Fruit fly (Drosophila melanogaster) whole organism, adult: ENCODE results near the gene ND-75.

ENCODE experiments used
- CG11617 ChIP-seq: fragments of 200-800 bp; sonication (Bioruptor generic); optimal IDR thresholded peaks from 2 replicates; lab custom pipeline; 2017; ENCODE audit warnings: mild to moderate bottlenecking, missing biosample characterization, missing genetic modification reagents, missing genetic modification characterization
- CG12768 ChIP-seq: fragments of 200-800 bp; sonication (Bioruptor generic); optimal IDR thresholded peaks from 2 replicates; lab custom pipeline; 2017; ENCODE audit warnings: missing biosample characterization, missing genetic modification characterization, mild to moderate bottlenecking, moderate library complexity, missing genetic modification reagents
- CG14711 ChIP-seq: fragments of 200-800 bp; sonication (Bioruptor generic); optimal IDR thresholded peaks from 2 replicates; lab custom pipeline; 2018; ENCODE audit warnings: missing biosample characterization, mild to moderate bottlenecking, missing genetic modification characterization, moderate library complexity
- CG1620 ChIP-seq: fragments of 200-800 bp; sonication (Bioruptor generic); optimal IDR thresholded peaks from 2 replicates; lab custom pipeline; 2016; ENCODE audit warnings: missing biosample characterization, missing genetic modification characterization
- CG33017 ChIP-seq: fragments of 200-800 bp; sonication (Bioruptor generic); optimal IDR thresholded peaks from 2 replicates; lab custom pipeline; 2018; ENCODE audit warnings: missing biosample characterization, mild to moderate bottlenecking, missing genetic modification characterization, moderate library complexity
- CG5204 ChIP-seq: fragments of 200-800 bp; sonication (Bioruptor generic); optimal IDR thresholded peaks from 2 replicates; lab custom pipeline; 2016; ENCODE audit warnings: missing biosample characterization, missing genetic modification characterization
- CG7045 ChIP-seq: fragments of 200-800 bp; sonication (Bioruptor generic); optimal IDR thresholded peaks from 2 replicates; lab custom pipeline; 2017; ENCODE audit warnings: missing biosample characterization, mild to moderate bottlenecking, missing genetic modification characterization
- CG7101 ChIP-seq: fragments of 200-800 bp; sonication (Bioruptor generic); optimal IDR thresholded peaks from 2 replicates; lab custom pipeline; 2018; ENCODE audit warnings: missing biosample characterization, mild to moderate bottlenecking, missing genetic modification characterization, moderate library complexity
- Clk ChIP-seq: fragments of 200-800 bp; sonication (Bioruptor generic); optimal IDR thresholded peaks from 2 replicates; lab custom pipeline; 2017; ENCODE audit warnings: missing biosample characterization, missing genetic modification characterization
- Crg-1 ChIP-seq: fragments of 200-800 bp; sonication (Bioruptor generic); optimal IDR thresholded peaks from 2 replicates; lab custom pipeline; 2016; ENCODE audit warnings: missing biosample characterization, missing genetic modification characterization
- Hr96 ChIP-seq: fragments of 200-800 bp; sonication (Bioruptor generic); optimal IDR thresholded peaks from 2 replicates; lab custom pipeline; 2016; ENCODE audit warnings: missing biosample characterization, missing genetic modification characterization
- Mnt ChIP-seq: fragments of 200-800 bp; sonication (Bioruptor generic); optimal IDR thresholded peaks from 2 replicates; lab custom pipeline; 2016; ENCODE audit warnings: missing biosample characterization, mild to moderate bottlenecking, missing genetic modification characterization
- bab1 ChIP-seq: fragments of 200-800 bp; sonication (Bioruptor generic); optimal IDR thresholded peaks from 3 replicates; lab custom pipeline; 2019; ENCODE audit warnings: missing biosample characterization, mild to moderate bottlenecking, missing genetic modification characterization, moderate library complexity
- cic ChIP-seq: fragments of 200-800 bp; sonication (Bioruptor generic); optimal IDR thresholded peaks from 2 replicates; lab custom pipeline; 2017; ENCODE audit warnings: missing biosample characterization, mild to moderate bottlenecking, missing genetic modification characterization, moderate library complexity
- cnc ChIP-seq, 2 experiments: fragments of >200 bp; optimal IDR thresholded peaks; 2 replicates each; lab custom pipeline; 2017
- kay ChIP-seq: fragments of 200-800 bp; sonication (Bioruptor generic); peaks from one replicate; lab custom pipeline; 2016; ENCODE audit warnings: missing biosample characterization, missing genetic modification characterization, borderline replicate concordance
- ovo ChIP-seq: fragments of 200-800 bp; sonication (Bioruptor generic); optimal IDR thresholded peaks from 2 replicates; lab custom pipeline; 2016; ENCODE audit warnings: missing biosample characterization, missing genetic modification characterization
- pad ChIP-seq: fragments of 200-800 bp; sonication (Bioruptor generic); optimal IDR thresholded peaks from 3 replicates; lab custom pipeline; 2017; ENCODE audit warnings: missing biosample characterization, missing genetic modification characterization, mild to moderate bottlenecking, moderate library complexity, missing genetic modification reagents
- tj ChIP-seq: fragments of 200-800 bp; sonication (Bioruptor generic); optimal IDR thresholded peaks from 3 replicates; lab custom pipeline; 2017; ENCODE audit warnings: missing biosample characterization, mild to moderate bottlenecking, missing genetic modification characterization, moderate library complexity
- toe ChIP-seq: fragments of 200-800 bp; sonication (Bioruptor generic); optimal IDR thresholded peaks from 2 replicates; lab custom pipeline; 2016; ENCODE audit warnings: missing biosample characterization, missing genetic modification characterization

ND-75 gene

DNA sequence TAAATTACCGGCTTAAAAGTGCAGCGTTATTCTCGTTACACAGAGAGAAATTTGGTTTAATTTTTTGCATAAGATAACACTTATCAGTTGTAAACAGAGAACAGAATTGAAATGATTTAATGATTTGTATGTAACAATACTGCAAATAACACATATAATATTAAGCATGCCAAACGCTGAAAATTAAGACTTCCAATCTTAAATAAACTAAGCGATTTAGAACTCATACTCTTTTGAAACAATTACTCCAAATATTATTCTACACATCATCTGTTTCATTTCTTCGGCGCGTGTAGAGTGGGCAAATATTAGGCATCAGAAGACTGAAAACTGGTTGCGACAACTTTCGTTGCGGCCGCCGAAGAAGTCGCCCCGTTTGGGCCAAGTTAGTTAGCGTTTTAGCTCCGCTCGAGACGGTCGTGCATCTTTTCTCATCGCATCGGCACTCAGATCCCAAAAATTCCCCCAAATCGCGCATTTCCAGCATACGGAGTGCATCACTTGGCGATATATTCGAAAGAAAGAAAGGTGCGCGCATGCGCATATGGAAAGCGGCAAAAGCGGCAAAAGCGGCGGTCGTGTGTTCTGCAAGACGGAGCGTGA, 898 bp upstream of the ND-75 start, which contains the start of gene CG1632:
TSS of gene CG1632 (plus strand) at position 387 of the 603 bp plus-strand sequence.
- TF ChIP-seq CG33017 (tag; lab: Kevin White, UChicago) = no peak
- no peak for TF ChIP-seq toe (GFP tag; lab: Kevin White, UChicago)
- no peak for TF ChIP-seq Clk (GFP tag; lab: Kevin White, UChicago)
- no peak for TF ChIP-seq Mnt (GFP tag; lab: Kevin White, UChicago)
- TF ChIP-seq CG1620 (GFP tag; lab: Kevin White, UChicago) = no peak

DNA sequence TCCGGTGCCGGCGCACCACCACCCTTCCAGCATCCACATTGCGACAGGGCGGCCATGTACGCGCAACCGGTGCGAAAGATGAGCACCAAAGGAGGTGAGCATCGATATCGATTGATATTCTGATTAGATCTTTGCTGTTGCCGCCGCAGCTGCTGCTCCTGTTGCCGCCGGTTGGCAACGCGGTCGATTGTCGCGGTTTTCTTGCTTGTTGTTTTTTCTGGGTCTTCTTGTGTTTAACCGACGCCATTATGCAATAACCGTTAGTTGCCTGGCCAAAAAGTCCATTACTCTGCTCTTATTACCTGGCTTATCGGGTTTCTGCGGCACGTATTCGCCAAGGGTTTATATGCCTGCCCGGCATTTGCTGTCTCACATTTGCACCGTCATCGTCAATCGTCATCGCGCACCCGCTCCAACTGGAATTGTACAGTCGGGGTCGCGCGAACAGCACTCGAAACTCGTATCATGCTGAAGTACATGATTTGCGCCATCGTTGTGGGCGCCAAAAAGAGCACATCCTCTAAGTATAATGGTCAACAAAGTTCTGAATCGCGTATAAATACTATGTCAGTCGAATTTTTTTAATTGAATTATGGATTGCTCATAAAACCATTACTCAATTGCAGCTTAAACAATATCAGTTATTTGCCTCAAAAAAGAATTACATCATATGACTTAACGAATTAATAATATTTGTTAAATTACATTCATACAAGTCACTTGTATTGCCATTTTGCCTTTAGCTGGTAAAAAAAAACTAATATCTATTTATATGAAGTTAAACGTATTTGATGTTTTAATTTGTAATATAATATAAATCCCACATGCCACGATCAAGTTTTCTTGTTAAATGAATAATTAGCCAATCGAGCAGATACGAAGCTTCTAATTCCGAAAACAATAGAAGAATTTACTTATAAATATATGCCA, 7.3 kb downstream of the ND-75 start, which contains the start of gene sni:
TSS of gene sni (minus strand) at position 51 of the 930 bp plus-strand sequence.
- TF ChIP-seq CG12768 (GFP tag; lab: Kevin White, UChicago) (peak; percentile 36), CG14711 (tag; lab: Kevin White, UChicago) (peak; percentile 32), pad (GFP tag; lab: Kevin White, UChicago) (no peak), ovo (GFP tag; lab: Kevin White, UChicago) (peak; percentile 28), tj (GFP tag; lab: Kevin White, UChicago) (peak; percentile 76), kay (GFP tag; lab: Kevin White, UChicago) (no peak), CG33017 (tag; lab: Kevin White, UChicago) (peak; percentile 21), CG1620 (GFP tag; lab: Kevin White, UChicago) (no peak), cnc (optimal IDR thresholded peaks at IDR 0.05; lab: Kevin White, UChicago) (peak; percentile 94 to 98), CG11617 (GFP tag; lab: Kevin White, UChicago) (peak; percentile 39), CG7101 (tag; lab: Kevin White, UChicago) (peak; percentile 60)

DNA sequence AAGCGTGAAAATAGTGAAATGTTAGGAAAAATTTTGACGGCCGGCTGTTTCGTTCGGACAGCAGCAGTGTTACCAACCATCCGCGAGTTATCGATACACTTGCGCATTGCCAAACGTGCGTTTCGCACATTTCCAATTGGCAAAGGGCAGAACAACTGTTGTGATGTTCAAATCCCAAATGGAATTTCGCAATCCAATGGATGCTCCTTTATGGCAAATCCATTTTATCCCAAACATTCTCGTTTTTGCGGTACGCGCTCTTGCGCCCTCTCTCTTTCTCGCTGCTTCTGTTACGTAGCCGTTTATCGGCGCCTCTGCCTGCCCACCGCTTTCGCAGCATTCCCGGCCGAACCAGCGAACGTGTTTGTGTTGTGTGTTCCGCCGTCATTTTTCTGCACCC, 8.2 kb downstream of the ND-75 start:
- TF ChIP-seq CG12768 (GFP tag; lab: Kevin White, UChicago) (peak; percentile 12), Mnt (GFP tag; lab: Kevin White, UChicago) (peak; percentile 64), CG7101 (tag; lab: Kevin White, UChicago) (no peak), CG5204 (no peak), cic (GFP tag; lab: Kevin White, UChicago) (no peak), cnc (optimal IDR thresholded peaks at IDR 0.05; lab: Kevin White, UChicago) (no peak), bab1 (GFP tag; lab: Kevin White, UChicago) (no peak), ovo (GFP tag; lab: Kevin White, UChicago) (no peak), CG7045 (GFP tag; lab: Kevin White, UChicago) (no peak), CG11617 (GFP tag; lab: Kevin White, UChicago) (no peak), Hr96 (GFP tag; lab: Kevin White, UChicago) (no peak), pad (GFP tag; lab: Kevin White, UChicago) (no peak), kay (GFP tag; lab: Kevin White, UChicago) (no peak), CG33017 (tag; lab: Kevin White, UChicago) (no peak), Crg-1 (GFP tag; lab: Kevin White, UChicago) (peak; percentile 29), CG1620 (GFP tag; lab: Kevin White, UChicago) (no peak), CG14711 (tag; lab: Kevin White, UChicago) (peak; percentile 34), toe (GFP tag; lab: Kevin White, UChicago) (no peak), Clk (GFP tag; lab: Kevin White, UChicago) (no peak), tj (GFP tag; lab: Kevin White, UChicago) (no peak)

DNA sequence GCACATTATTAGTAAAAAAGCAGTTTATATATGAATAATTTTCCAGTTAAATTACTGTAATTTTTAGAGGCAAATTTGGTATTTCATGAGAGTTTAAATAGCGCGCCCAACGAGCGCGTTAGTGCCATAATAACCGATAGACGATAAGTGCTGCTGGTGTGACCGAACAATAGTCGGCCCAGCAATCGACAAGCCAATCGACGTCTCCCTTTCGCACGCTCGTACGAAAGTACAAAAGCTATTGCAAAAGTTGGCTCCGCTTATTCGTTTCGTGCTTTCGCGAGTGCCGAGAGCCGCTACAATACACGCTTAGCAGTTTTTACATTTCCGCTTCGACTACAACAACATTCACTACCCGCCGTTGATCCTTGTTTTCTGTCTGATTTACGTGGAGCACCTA, 9.2 kb downstream of the ND-75 start, which contains the start of gene Trxr1:
TSS of gene Trxr1 (plus strand) at position 231 of the 400 bp plus-strand sequence.
- TF ChIP-seq Hr96 (GFP tag; lab: Kevin White, UChicago) (no peak), CG33017 (tag; lab: Kevin White, UChicago) (peak; percentile 20), pad (GFP tag; lab: Kevin White, UChicago) (peak; percentile 30), CG12768 (GFP tag; lab: Kevin White, UChicago) (no peak), Mnt (GFP tag; lab: Kevin White, UChicago) (peak; percentile 63), CG11617 (GFP tag; lab: Kevin White, UChicago) (peak; percentile 47), kay (GFP tag; lab: Kevin White, UChicago) (no peak), cnc (optimal IDR thresholded peaks at IDR 0.05; lab: Kevin White, UChicago) (no peak), CG7101 (tag; lab: Kevin White, UChicago) (peak; percentile 24), CG7045 (GFP tag; lab: Kevin White, UChicago) (no peak), cic (GFP tag; lab: Kevin White, UChicago) (peak; percentile 4), toe (GFP tag; lab: Kevin White, UChicago) (no peak), tj (GFP tag; lab: Kevin White, UChicago) (peak; percentile 46), ovo (GFP tag; lab: Kevin White, UChicago) (peak; percentile 22), CG14711 (tag; lab: Kevin White, UChicago) (peak; percentile 19), CG1620 (GFP tag; lab: Kevin White, UChicago) (no peak), Clk (GFP tag; lab: Kevin White, UChicago) (no peak), Crg-1 (GFP tag; lab: Kevin White, UChicago) (no peak), CG5204 (no peak), bab1 (GFP tag; lab: Kevin White, UChicago) (peak; percentile 75)

DNA sequence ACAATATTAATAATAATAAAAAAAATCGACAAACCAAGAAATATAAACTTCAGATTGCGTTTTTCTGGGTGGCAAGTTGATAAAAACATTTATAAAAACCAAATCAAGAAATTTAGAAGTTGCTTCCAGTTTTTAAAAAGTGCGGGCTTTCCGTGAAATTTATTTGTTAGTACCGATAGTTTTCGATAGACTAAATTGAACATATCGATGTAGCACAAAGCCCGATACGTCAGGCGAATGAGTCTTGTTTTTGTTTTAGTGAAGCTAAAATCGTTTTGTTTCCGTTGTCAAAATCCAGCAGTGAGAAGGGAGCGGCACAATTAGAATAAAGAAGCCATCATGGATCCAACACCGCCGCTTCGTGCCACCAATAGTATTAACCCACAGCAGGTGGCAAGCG, 11.1 kb downstream of the ND-75 start, which contains the start of gene CG2147:
TSS of gene CG2147 (plus strand) at position 254 of the 400 bp plus-strand sequence.
- TF ChIP-seq CG7101 (tag; lab: Kevin White, UChicago) (no peak), bab1 (GFP tag; lab: Kevin White, UChicago) (peak; percentile 51), tj (GFP tag; lab: Kevin White, UChicago) (no peak), CG33017 (tag; lab: Kevin White, UChicago) (no peak), cic (GFP tag; lab: Kevin White, UChicago) (no peak)
